Fruit fly (Drosophila melanogaster) whole organism, embryonic: Measurements from ENCODE around the gene Lcp65Ae.

Source experiments
- Abd-B ChIP-seq: fragments of 200-800 bp; sonication (Bioruptor generic); optimal IDR thresholded peaks from 2 replicates; lab custom pipeline; 2018; ENCODE audit warnings: missing biosample characterization, mild to moderate bottlenecking, missing genetic modification characterization, moderate library complexity
- BEAF-32 ChIP-seq: fragments of 200-800 bp; sonication (Bioruptor generic); optimal IDR thresholded peaks from 3 replicates; lab custom pipeline; 2017; ENCODE audit warnings: missing biosample characterization, missing genetic modification characterization, mild to moderate bottlenecking, moderate library complexity, missing genetic modification reagents
- Bdp1 ChIP-seq: fragments of 200-800 bp; sonication (Bioruptor generic); optimal IDR thresholded peaks from 3 replicates; lab custom pipeline; 2016; ENCODE audit warnings: missing biosample characterization, missing genetic modification characterization
- CG10147 ChIP-seq: fragments of 200-800 bp; sonication (Bioruptor generic); optimal IDR thresholded peaks from 2 replicates; lab custom pipeline; 2019; ENCODE audit warnings: missing biosample characterization, mild to moderate bottlenecking, missing genetic modification characterization, moderate library complexity
- CG10274 ChIP-seq: fragments of 200-800 bp; sonication (Bioruptor generic); optimal IDR thresholded peaks from 3 replicates; lab custom pipeline; 2017; ENCODE audit warnings: missing biosample characterization, mild to moderate bottlenecking, missing genetic modification characterization
- CG12769 ChIP-seq: fragments of 200-800 bp; sonication (Bioruptor generic); optimal IDR thresholded peaks from 2 replicates; lab custom pipeline; 2019; ENCODE audit warnings: missing biosample characterization, mild to moderate bottlenecking, missing genetic modification characterization, moderate library complexity
- CG13287 ChIP-seq: fragments of 200-800 bp; sonication (Bioruptor generic); IDR thresholded peaks from 2 replicates; pipeline ENCODE4 v1.3.6; 2022; ENCODE audit warnings: missing biosample characterization, missing genetic modification characterization; ENCODE audit not compliant: partially characterized antibody
- CG1529 ChIP-seq: fragments of 200-800 bp; sonication (Bioruptor generic); optimal IDR thresholded peaks from 3 replicates; lab custom pipeline; 2018; ENCODE audit warnings: missing biosample characterization, missing genetic modification characterization
- CG15696 ChIP-seq: fragments of 200-800 bp; sonication (Bioruptor generic); optimal IDR thresholded peaks from 2 replicates; lab custom pipeline; 2019; ENCODE audit warnings: missing biosample characterization, mild to moderate bottlenecking, missing genetic modification characterization, moderate library complexity
- CG17612 ChIP-seq: fragments of 200-800 bp; sonication (Bioruptor generic); IDR thresholded peaks from 2 replicates; pipeline ENCODE4 v1.3.6; 2022; ENCODE audit warnings: missing biosample characterization, missing genetic modification characterization
- CG2116 ChIP-seq: fragments of 200-800 bp; sonication (Bioruptor generic); optimal IDR thresholded peaks from 3 replicates; lab custom pipeline; 2018; ENCODE audit warnings: missing biosample characterization, mild to moderate bottlenecking, missing genetic modification characterization
- CG2678 ChIP-seq: fragments of 200-800 bp; sonication (Bioruptor generic); optimal IDR thresholded peaks from 3 replicates; lab custom pipeline; 2019; ENCODE audit warnings: missing biosample characterization, mild to moderate bottlenecking, missing genetic modification characterization, moderate library complexity
- CG32772 ChIP-seq: fragments of 200-800 bp; sonication (Bioruptor generic); IDR thresholded peaks from 2 replicates; pipeline ENCODE4 v1.3.6; 2022; ENCODE audit warnings: missing biosample characterization, missing genetic modification characterization
- CG3838 ChIP-seq: fragments of 200-800 bp; sonication (Bioruptor generic); optimal IDR thresholded peaks from 3 replicates; lab custom pipeline; 2016; ENCODE audit warnings: missing biosample characterization, missing genetic modification characterization
- CG5245 ChIP-seq: fragments of 200-800 bp; sonication (Bioruptor generic); optimal IDR thresholded peaks from 3 replicates; lab custom pipeline; 2016; ENCODE audit warnings: missing biosample characterization, missing genetic modification characterization
- CG6175 ChIP-seq: fragments of 200-800 bp; sonication (Bioruptor generic); IDR thresholded peaks from 3 replicates; pipeline ENCODE4 v1.3.6; 2022; ENCODE audit warnings: missing biosample characterization, missing genetic modification characterization
- CG6254 ChIP-seq: fragments of 200-800 bp; sonication (Bioruptor generic); optimal IDR thresholded peaks from 3 replicates; lab custom pipeline; 2017; ENCODE audit warnings: mild to moderate bottlenecking, missing biosample characterization, missing genetic modification reagents, missing genetic modification characterization
- CG8478 ChIP-seq: fragments of >200 bp; optimal IDR thresholded peaks from 2 replicates; lab custom pipeline; 2018
- CTCF ChIP-seq: fragments of 200-800 bp; sonication (Bioruptor generic); optimal IDR thresholded peaks from 2 replicates; lab custom pipeline; 2017; ENCODE audit warnings: missing biosample characterization, mild to moderate bottlenecking, missing genetic modification characterization, moderate library complexity
- Dbx ChIP-seq: fragments of 200-800 bp; sonication (Bioruptor generic); IDR thresholded peaks from 3 replicates; pipeline ENCODE4 v1.3.6; 2022; ENCODE audit warnings: missing biosample characterization, missing genetic modification characterization
- Dip2 ChIP-seq: fragments of 200-800 bp; sonication (Bioruptor generic); IDR thresholded peaks from 2 replicates; pipeline ENCODE4 v1.3.6; 2022; ENCODE audit warnings: missing biosample characterization, missing genetic modification characterization
- E2f1 ChIP-seq: fragments of 200-800 bp; sonication (Bioruptor generic); IDR thresholded peaks from 2 replicates; pipeline ENCODE4 v1.3.6; 2022; ENCODE audit warnings: missing biosample characterization, missing genetic modification characterization
- HLH54F ChIP-seq: fragments of 200-800 bp; sonication (Bioruptor generic); optimal IDR thresholded peaks from 3 replicates; lab custom pipeline; 2016; ENCODE audit warnings: missing biosample characterization, missing genetic modification characterization
- Hand ChIP-seq: fragments of 200-800 bp; sonication (Bioruptor generic); optimal IDR thresholded peaks from 2 replicates; lab custom pipeline; 2017; ENCODE audit warnings: mild to moderate bottlenecking, missing biosample characterization, missing genetic modification reagents, missing genetic modification characterization
- HmgZ ChIP-seq: fragments of 200-800 bp; sonication (Bioruptor generic); optimal IDR thresholded peaks from 2 replicates; lab custom pipeline; 2018; ENCODE audit warnings: missing biosample characterization, mild to moderate bottlenecking, missing genetic modification characterization
- Oaz ChIP-seq: fragments of 200-800 bp; sonication (Bioruptor generic); IDR thresholded peaks from 2 replicates; pipeline ENCODE4 v1.3.6; 2022; ENCODE audit warnings: missing biosample characterization, missing genetic modification characterization
- Side ChIP-seq: fragments of 200-800 bp; sonication (Bioruptor generic); optimal IDR thresholded peaks from 2 replicates; lab custom pipeline; 2016; ENCODE audit warnings: missing biosample characterization, missing genetic modification characterization
- Sox100B ChIP-seq: fragments of 200-800 bp; sonication (Bioruptor generic); optimal IDR thresholded peaks from 3 replicates; lab custom pipeline; 2018; ENCODE audit warnings: missing biosample characterization, mild to moderate bottlenecking, missing genetic modification characterization
- Sox102F ChIP-seq: fragments of 200-800 bp; sonication (Bioruptor generic); optimal IDR thresholded peaks from 2 replicates; lab custom pipeline; 2018; ENCODE audit warnings: missing biosample characterization, mild to moderate bottlenecking, missing genetic modification characterization, moderate library complexity
- Spps ChIP-seq: fragments of 200-800 bp; sonication (Bioruptor generic); optimal IDR thresholded peaks from 2 replicates; lab custom pipeline; 2018; ENCODE audit warnings: missing biosample characterization, mild to moderate bottlenecking, missing genetic modification characterization
- Xrp1 ChIP-seq: fragments of 200-800 bp; sonication (Bioruptor generic); IDR thresholded peaks from 2 replicates; pipeline ENCODE4 v1.3.6; 2022; ENCODE audit warnings: missing biosample characterization, missing genetic modification characterization
- ato ChIP-seq: fragments of 200-800 bp; sonication (Bioruptor generic); IDR thresholded peaks from 2 replicates; pipeline ENCODE4 v1.3.6; 2022; ENCODE audit warnings: missing biosample characterization, missing genetic modification characterization; ENCODE audit not compliant: partially characterized antibody
- bbx ChIP-seq: fragments of 200-800 bp; sonication (Bioruptor generic); IDR thresholded peaks from 2 replicates; pipeline ENCODE4 v1.3.6; 2022; ENCODE audit warnings: missing biosample characterization, missing genetic modification characterization; ENCODE audit not compliant: partially characterized antibody
- cato ChIP-seq: fragments of 200-800 bp; sonication (Bioruptor generic); optimal IDR thresholded peaks from 2 replicates; lab custom pipeline; 2016; ENCODE audit warnings: missing biosample characterization, missing genetic modification characterization, borderline replicate concordance
- caup ChIP-seq: fragments of 200-800 bp; sonication (Bioruptor generic); optimal IDR thresholded peaks from 3 replicates; lab custom pipeline; 2017; ENCODE audit warnings: missing biosample characterization, mild to moderate bottlenecking, missing genetic modification characterization, moderate library complexity; ENCODE audit not compliant: severe bottlenecking
- chinmo ChIP-seq: fragments of 200-800 bp; sonication (Bioruptor generic); IDR thresholded peaks from 4 replicates; pipeline ENCODE4 v1.3.6; 2022; ENCODE audit warnings: missing biosample characterization, missing genetic modification characterization; ENCODE audit not compliant: partially characterized antibody
- crc ChIP-seq: fragments of 200-800 bp; sonication (Bioruptor generic); optimal IDR thresholded peaks from 2 replicates; lab custom pipeline; 2016; ENCODE audit warnings: missing biosample characterization, missing genetic modification characterization
- croc ChIP-seq: fragments of 200-800 bp; sonication (Bioruptor generic); conservative IDR thresholded peaks from 3 replicates; pipeline ENCODE4 v1.3.6; 2022; ENCODE audit warnings: missing biosample characterization, missing genetic modification characterization
- danr ChIP-seq: fragments of 200-800 bp; sonication (Bioruptor generic); IDR thresholded peaks from 2 replicates; pipeline ENCODE4 v1.3.6; 2022; ENCODE audit warnings: missing biosample characterization, missing genetic modification characterization
- fd96Cb ChIP-seq: fragments of 200-800 bp; sonication (Bioruptor generic); optimal IDR thresholded peaks from 2 replicates; lab custom pipeline; 2018; ENCODE audit warnings: missing biosample characterization, mild to moderate bottlenecking, missing genetic modification characterization, moderate library complexity
- ham ChIP-seq: fragments of 200-800 bp; sonication (Bioruptor generic); IDR thresholded peaks from 2 replicates; pipeline ENCODE4 v1.3.6; 2022; ENCODE audit warnings: missing biosample characterization, missing genetic modification characterization
- ind ChIP-seq: fragments of 200-800 bp; sonication (Bioruptor generic); optimal IDR thresholded peaks from 3 replicates; lab custom pipeline; 2016; ENCODE audit warnings: missing biosample characterization, missing genetic modification characterization
- knrl ChIP-seq: fragments of 200-800 bp; sonication (Bioruptor generic); IDR thresholded peaks from 3 replicates; pipeline ENCODE4 v1.3.6; 2022; ENCODE audit warnings: missing biosample characterization, missing genetic modification characterization; ENCODE audit not compliant: partially characterized antibody
- nau ChIP-seq: fragments of 200-800 bp; sonication (Bioruptor generic); optimal IDR thresholded peaks from 3 replicates; lab custom pipeline; 2017; ENCODE audit warnings: missing biosample characterization, mild to moderate bottlenecking, missing genetic modification characterization, missing genetic modification reagents
- schlank ChIP-seq: fragments of 200-800 bp; sonication (Bioruptor generic); optimal IDR thresholded peaks from 2 replicates; lab custom pipeline; 2018; ENCODE audit warnings: missing biosample characterization, mild to moderate bottlenecking, missing genetic modification characterization
- sd ChIP-seq: fragments of 200-800 bp; sonication (Bioruptor generic); optimal IDR thresholded peaks from 3 replicates; lab custom pipeline; 2018; ENCODE audit warnings: missing biosample characterization, mild to moderate bottlenecking, missing genetic modification characterization, moderate library complexity
- slbo ChIP-seq: fragments of 200-800 bp; sonication (Bioruptor generic); IDR thresholded peaks from 2 replicates; pipeline ENCODE4 v1.3.6; 2022; ENCODE audit warnings: missing biosample characterization, missing genetic modification characterization
- sna ChIP-seq: fragments of 200-800 bp; sonication (Bioruptor generic); IDR thresholded peaks from 2 replicates; pipeline ENCODE4 v1.3.6; 2022; ENCODE audit warnings: missing biosample characterization, missing genetic modification characterization; ENCODE audit not compliant: partially characterized antibody
- sob ChIP-seq: fragments of 200-800 bp; sonication (Bioruptor generic); IDR thresholded peaks from 2 replicates; pipeline ENCODE4 v1.3.6; 2022; ENCODE audit warnings: missing biosample characterization, missing genetic modification characterization
- twi ChIP-seq: fragments of 200-800 bp; optimal IDR thresholded peaks from 2 replicates; lab custom pipeline; 2019; ENCODE audit warnings: missing biosample characterization, mild to moderate bottlenecking, missing genetic modification characterization, moderate library complexity
- wdn ChIP-seq: fragments of 200-800 bp; sonication (Bioruptor generic); IDR thresholded peaks from 2 replicates; pipeline ENCODE4 v1.3.6; 2022; ENCODE audit warnings: missing biosample characterization, missing genetic modification characterization
- z ChIP-seq: fragments of 200-800 bp; sonication (Bioruptor generic); IDR thresholded peaks from 3 replicates; pipeline ENCODE4 v1.3.6; 2022; ENCODE audit warnings: missing biosample characterization, missing genetic modification characterization

Gene Lcp65Ae

DNA sequence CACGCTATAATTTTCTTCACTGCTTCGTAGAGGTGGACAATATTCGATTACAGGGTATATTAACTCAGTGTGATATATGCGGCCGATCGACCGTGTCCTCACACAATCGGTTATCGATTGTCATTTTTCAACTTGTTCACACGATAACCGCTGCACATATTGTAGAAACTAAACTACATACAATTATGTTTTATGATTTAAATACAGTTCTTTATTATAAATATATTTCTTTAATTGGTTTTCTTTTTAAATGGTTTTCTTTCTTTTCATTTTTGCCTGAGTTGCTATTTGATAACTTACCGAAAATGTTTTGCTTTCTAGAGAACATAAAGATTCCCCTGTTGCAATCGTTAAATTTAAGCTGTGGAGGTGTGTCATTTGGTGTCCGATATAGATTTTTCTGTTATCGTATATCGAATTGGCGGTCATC lies 35.9 kb upstream of the Lcp65Ae start, which contains the start of the genes fmt and CG7376 (continued):
- no peak for TF ChIP-seq Side (GFP tag; lab: Kevin White, UChicago)
- TF ChIP-seq Bdp1 (GFP tag; lab: Kevin White, UChicago) = no peak
- TF ChIP-seq Oaz (GFP tag; lab: Robert Waterston, UW) = no peak
- no peak for TF ChIP-seq E2f1
- TF ChIP-seq sob (GFP tag; lab: Robert Waterston, UW) = no peak
- TF ChIP-seq crc = no peak
- TF ChIP-seq HmgZ = peak; percentile 23
- TF ChIP-seq ind = peak; percentile 31
- no peak for TF ChIP-seq Xrp1 (GFP tag; lab: Robert Waterston, UW)
- TF ChIP-seq BEAF-32 (GFP tag; lab: Kevin White, UChicago) = peak; percentile 63
- TF ChIP-seq HLH54F = no peak
- no peak for TF ChIP-seq CG12769
- TF ChIP-seq caup = no peak
- peak; percentile 70 for TF ChIP-seq CG13287 (GFP tag; lab: Robert Waterston, UW)
- TF ChIP-seq danr (GFP tag; lab: Robert Waterston, UW) = no peak
- TF ChIP-seq Sox100B = no peak
- no peak for TF ChIP-seq CG10147 (GFP tag; lab: Kevin White, UChicago)
- TF ChIP-seq twi (tag; lab: Kevin White, UChicago) = no peak
- no peak for TF ChIP-seq CTCF (GFP tag; lab: Kevin White, UChicago)
- TF ChIP-seq knrl (GFP tag; lab: Robert Waterston, UW) = peak; percentile 76
- no peak for TF ChIP-seq CG3838 (GFP tag; lab: Kevin White, UChicago)
- no peak for TF ChIP-seq CG10274 (GFP tag; lab: Kevin White, UChicago)
- peak; percentile 75; the same call in 2 of the 4 replicates for TF ChIP-seq chinmo (GFP tag; lab: Robert Waterston, UW)
- no peak for TF ChIP-seq CG17612 (GFP tag; lab: Robert Waterston, UW)
- TF ChIP-seq CG5245 = no peak
- no peak for TF ChIP-seq sd (tag; lab: Kevin White, UChicago)
- TF ChIP-seq Sox102F (GFP tag; lab: Kevin White, UChicago) = no peak
- no peak for TF ChIP-seq CG1529 (GFP tag; lab: Kevin White, UChicago)
- peak; percentile 34 for TF ChIP-seq CG15696
- no peak for TF ChIP-seq CG2678 (tag; lab: Kevin White, UChicago)
- TF ChIP-seq fd96Cb (tag; lab: Kevin White, UChicago) = peak; percentile 15
- no peak for TF ChIP-seq croc (GFP tag; lab: Robert Waterston, UW)
- peak; percentile 79 for TF ChIP-seq ato
- peak; percentile 75 for TF ChIP-seq sna (GFP tag; lab: Robert Waterston, UW)
- TF ChIP-seq Dip2 (GFP tag; lab: Robert Waterston, UW) = no peak
- no peak for TF ChIP-seq CG6254 (GFP tag; lab: Kevin White, UChicago)
- TF ChIP-seq CG32772 (GFP tag; lab: Robert Waterston, UW) = no peak
- TF ChIP-seq CG2116 = peak; percentile 93
- no peak for TF ChIP-seq z (GFP tag; lab: Robert Waterston, UW)
- TF ChIP-seq Hand (GFP tag; lab: Kevin White, UChicago) = no peak
- peak; percentile 71 for TF ChIP-seq bbx (GFP tag; lab: Robert Waterston, UW)
- TF ChIP-seq wdn = no peak
- peak; percentile 61 for TF ChIP-seq slbo (GFP tag; lab: Robert Waterston, UW)
- TF ChIP-seq Abd-B (GFP tag; lab: Kevin White, UChicago) = no peak
- TF ChIP-seq cato (GFP tag; lab: Kevin White, UChicago) = no peak
- TF ChIP-seq Spps (tag; lab: Kevin White, UChicago) = no peak
- no peak for TF ChIP-seq schlank
- no peak for TF ChIP-seq nau (GFP tag; lab: Kevin White, UChicago)
- TF ChIP-seq ham = no peak
- TF ChIP-seq CG6175 = no peak
- TF ChIP-seq Dbx (GFP tag; lab: Robert Waterston, UW) = no peak; the same call in 2 of the 3 replicates
- TF ChIP-seq CG8478 (lab: Kevin White, UChicago) = no peak
